Worm (Caenorhabditis elegans): ENCODE data around the gene npp-25.

ce11 chrIII:12894207-12894606 is 31.6 kb downstream of the npp-25 start:
- no peak for TF ChIP-seq lin-39 (tag; optimal IDR thresholded peaks at IDR 0.05)
- no peak for TF ChIP-seq elt-3 (tag; optimal IDR thresholded peaks at IDR 0.05)
- no peak for TF ChIP-seq unc-39 (tag; optimal IDR thresholded peaks at IDR 0.05)
- no peak for TF ChIP-seq lsy-2 (tag; optimal IDR thresholded peaks at IDR 0.05)
- TF ChIP-seq nhr-23 (tag; optimal IDR thresholded peaks at IDR 0.05) = no peak

Data from whole organism, L2 larva.